Fruit fly (Drosophila melanogaster) whole organism, embryonic: Measurements from ENCODE around the gene pHCl-1.

Experiments used
- ATbp ChIP-seq: fragments of 200-800 bp; sonication (Bioruptor generic); optimal IDR thresholded peaks from 2 replicates; lab custom pipeline; 2017; ENCODE audit warnings: missing biosample characterization, mild to moderate bottlenecking, missing genetic modification characterization, missing genetic modification reagents
- Bdp1 ChIP-seq: fragments of 200-800 bp; sonication (Bioruptor generic); optimal IDR thresholded peaks from 3 replicates; lab custom pipeline; 2016; ENCODE audit warnings: missing biosample characterization, missing genetic modification characterization
- Bgb ChIP-seq: fragments of 200-800 bp; sonication (Bioruptor generic); IDR thresholded peaks from 2 replicates; pipeline ENCODE4 v1.3.6; 2022; ENCODE audit warnings: missing biosample characterization, missing genetic modification characterization; ENCODE audit not compliant: partially characterized antibody
- CG11398 ChIP-seq: fragments of 200-800 bp; sonication (Bioruptor generic); optimal IDR thresholded peaks from 2 replicates; lab custom pipeline; 2016; ENCODE audit warnings: missing biosample characterization, missing genetic modification characterization
- CG12299 ChIP-seq: fragments of 200-800 bp; sonication (Bioruptor generic); optimal IDR thresholded peaks from 2 replicates; lab custom pipeline; 2018; ENCODE audit warnings: missing biosample characterization, mild to moderate bottlenecking, missing genetic modification characterization
- CG13296 ChIP-seq: fragments of 200-800 bp; sonication (Bioruptor generic); optimal IDR thresholded peaks from 3 replicates; lab custom pipeline; 2018; ENCODE audit warnings: missing biosample characterization, mild to moderate bottlenecking, missing genetic modification characterization
- CG13624 ChIP-seq: fragments of 200-800 bp; sonication (Bioruptor generic); optimal IDR thresholded peaks from 2 replicates; lab custom pipeline; 2016; ENCODE audit warnings: missing biosample characterization, missing genetic modification characterization
- CG13775 ChIP-seq: fragments of 200-800 bp; sonication (Bioruptor generic); optimal IDR thresholded peaks from 3 replicates; lab custom pipeline; 2017; ENCODE audit warnings: missing biosample characterization, mild to moderate bottlenecking, missing genetic modification characterization
- CG14014 ChIP-seq: fragments of 200-800 bp; sonication (Bioruptor generic); IDR thresholded peaks from 2 replicates; pipeline ENCODE4 v1.3.6; 2022; ENCODE audit warnings: missing biosample characterization, missing genetic modification characterization
- CG16779 ChIP-seq: fragments of 200-800 bp; sonication (Bioruptor generic); IDR thresholded peaks from 2 replicates; pipeline ENCODE4 v1.3.6; 2022; ENCODE audit warnings: missing biosample characterization, missing genetic modification characterization
- CG16813 ChIP-seq: fragments of 200-800 bp; sonication (Bioruptor generic); IDR thresholded peaks from 3 replicates; pipeline ENCODE4 v1.3.6; 2022; ENCODE audit warnings: missing biosample characterization, missing genetic modification characterization; ENCODE audit not compliant: partially characterized antibody
- CG17328 ChIP-seq: fragments of 200-800 bp; sonication (Bioruptor generic); IDR thresholded peaks from 2 replicates; pipeline ENCODE4 v1.3.6; 2022; ENCODE audit warnings: missing biosample characterization, missing genetic modification characterization
- CG17359 ChIP-seq: fragments of 200-800 bp; sonication (Bioruptor generic); optimal IDR thresholded peaks from 3 replicates; lab custom pipeline; 2018; ENCODE audit warnings: missing biosample characterization, mild to moderate bottlenecking, missing genetic modification characterization, moderate library complexity
- CG17802 ChIP-seq: fragments of 200-800 bp; sonication (Bioruptor generic); optimal IDR thresholded peaks from 2 replicates; lab custom pipeline; 2018; ENCODE audit warnings: missing biosample characterization, mild to moderate bottlenecking, missing genetic modification characterization, moderate library complexity
- CG2889 ChIP-seq: fragments of 200-800 bp; sonication (Bioruptor generic); IDR thresholded peaks from 3 replicates; pipeline ENCODE4 v1.3.6; 2022; ENCODE audit warnings: missing biosample characterization, missing genetic modification characterization
- CG30020 ChIP-seq: fragments of 200-800 bp; optimal IDR thresholded peaks from 2 replicates; lab custom pipeline; 2019; ENCODE audit warnings: missing biosample characterization, mild to moderate bottlenecking, missing genetic modification characterization, moderate library complexity
- CG31224 ChIP-seq: fragments of 200-800 bp; sonication (Bioruptor generic); IDR thresholded peaks from 2 replicates; pipeline ENCODE4 v1.3.6; 2022; ENCODE audit warnings: missing biosample characterization, missing genetic modification characterization
- CG4328 ChIP-seq: fragments of 200-800 bp; sonication (Bioruptor generic); optimal IDR thresholded peaks from 3 replicates; lab custom pipeline; 2017; ENCODE audit warnings: missing biosample characterization, missing genetic modification reagents, missing genetic modification characterization
- CG7556 ChIP-seq: fragments of 200-800 bp; sonication (Bioruptor generic); optimal IDR thresholded peaks from 2 replicates; lab custom pipeline; 2017; ENCODE audit warnings: missing biosample characterization, mild to moderate bottlenecking, missing genetic modification characterization
- CG8290 ChIP-seq, 3 experiments: fragments of 200-800 bp; sonication (Bioruptor generic); optimal IDR thresholded peaks; 2 replicates each; lab custom pipeline; 2016 to 2019; ENCODE audit warnings: missing biosample characterization in 3 of 3, missing genetic modification characterization in 3 of 3, mild to moderate bottlenecking in 2 of 3, moderate library complexity in 1 of 3
- CG8944 ChIP-seq: fragments of 200-800 bp; sonication (Bioruptor generic); optimal IDR thresholded peaks from 3 replicates; lab custom pipeline; 2016; ENCODE audit warnings: missing biosample characterization, missing genetic modification characterization
- CG9727 ChIP-seq: fragments of 200-800 bp; sonication (Bioruptor generic); optimal IDR thresholded peaks from 3 replicates; lab custom pipeline; 2017; ENCODE audit warnings: missing biosample characterization, mild to moderate bottlenecking, missing genetic modification characterization
- Chrac-16 ChIP-seq: fragments of 200-800 bp; sonication (Bioruptor generic); optimal IDR thresholded peaks from 3 replicates; lab custom pipeline; 2016; ENCODE audit warnings: missing biosample characterization, missing genetic modification characterization
- Doc2 ChIP-seq: fragments of 200-800 bp; sonication (Bioruptor generic); IDR thresholded peaks from 2 replicates; pipeline ENCODE4 v1.3.6; 2022; ENCODE audit warnings: missing biosample characterization, missing genetic modification characterization
- HLH3B ChIP-seq: fragments of 200-800 bp; sonication (Bioruptor generic); IDR thresholded peaks from 2 replicates; pipeline ENCODE4 v1.3.6; 2022; ENCODE audit warnings: missing biosample characterization, missing genetic modification characterization
- HLH54F ChIP-seq: fragments of 200-800 bp; sonication (Bioruptor generic); optimal IDR thresholded peaks from 3 replicates; lab custom pipeline; 2016; ENCODE audit warnings: missing biosample characterization, missing genetic modification characterization
- Hmx ChIP-seq: fragments of 200-800 bp; sonication (Bioruptor generic); optimal IDR thresholded peaks from 2 replicates; lab custom pipeline; 2016; ENCODE audit warnings: missing biosample characterization, missing genetic modification characterization
- Hsf ChIP-seq: fragments of 200-800 bp; sonication (Bioruptor generic); optimal IDR thresholded peaks from 3 replicates; lab custom pipeline; 2016; ENCODE audit warnings: missing biosample characterization, missing genetic modification characterization
- Lpt ChIP-seq: fragments of >200 bp; optimal IDR thresholded peaks from 2 replicates; lab custom pipeline; 2018; ENCODE audit warnings: missing biosample characterization, missing genetic modification characterization
- Myb ChIP-seq: fragments of 200-800 bp; sonication (Bioruptor generic); optimal IDR thresholded peaks from 2 replicates; lab custom pipeline; 2016; ENCODE audit warnings: missing biosample characterization, missing genetic modification characterization
- Usf ChIP-seq: fragments of 200-800 bp; sonication (Bioruptor generic); optimal IDR thresholded peaks from 2 replicates; lab custom pipeline; 2017; ENCODE audit warnings: missing genotype, missing biosample characterization, missing genetic modification characterization
- abd-A ChIP-seq: fragments of 200-800 bp; sonication (Bioruptor generic); optimal IDR thresholded peaks from 3 replicates; lab custom pipeline; 2019; ENCODE audit warnings: missing biosample characterization, mild to moderate bottlenecking, missing genetic modification characterization, moderate library complexity
- br ChIP-seq: fragments of >200 bp; optimal IDR thresholded peaks from 2 replicates; lab custom pipeline; 2017
- bsh ChIP-seq, 2 experiments: fragments of 200-800 bp; sonication (Bioruptor generic); optimal IDR thresholded peaks; 2 replicates each; lab custom pipeline; 2017 to 2018; ENCODE audit warnings: mild to moderate bottlenecking in 2 of 2, missing biosample characterization in 2 of 2, missing genetic modification characterization in 2 of 2, moderate library complexity in 1 of 2
- crol ChIP-seq: fragments of 200-800 bp; sonication (Bioruptor generic); IDR thresholded peaks from 2 replicates; pipeline ENCODE4 v1.3.6; 2022; ENCODE audit warnings: missing biosample characterization, missing genetic modification characterization
- dm ChIP-seq: fragments of 200-800 bp; sonication (Bioruptor generic); optimal IDR thresholded peaks from 3 replicates; lab custom pipeline; 2016; ENCODE audit warnings: missing biosample characterization, missing genetic modification characterization
- gro ChIP-seq: fragments of 200-800 bp; sonication (Bioruptor generic); optimal IDR thresholded peaks from 2 replicates; lab custom pipeline; 2016; ENCODE audit warnings: missing biosample characterization, missing genetic modification characterization
- hb ChIP-seq: fragments of 200-800 bp; sonication (Bioruptor generic); IDR thresholded peaks from 3 replicates; pipeline ENCODE4 v1.3.6; 2022; ENCODE audit warnings: missing biosample characterization, missing genetic modification characterization; ENCODE audit not compliant: partially characterized antibody
- kay ChIP-seq: fragments of 200-800 bp; sonication (Bioruptor generic); optimal IDR thresholded peaks from 2 replicates; lab custom pipeline; 2016; ENCODE audit warnings: missing biosample characterization, missing genetic modification characterization
- knrl ChIP-seq: fragments of 200-800 bp; sonication (Bioruptor generic); IDR thresholded peaks from 3 replicates; pipeline ENCODE4 v1.3.6; 2022; ENCODE audit warnings: missing biosample characterization, missing genetic modification characterization; ENCODE audit not compliant: partially characterized antibody
- lilli ChIP-seq: fragments of 200-800 bp; sonication (Bioruptor generic); optimal IDR thresholded peaks from 3 replicates; lab custom pipeline; 2016; ENCODE audit warnings: missing biosample characterization, missing genetic modification characterization
- nau ChIP-seq: fragments of 200-800 bp; sonication (Bioruptor generic); optimal IDR thresholded peaks from 3 replicates; lab custom pipeline; 2017; ENCODE audit warnings: missing biosample characterization, mild to moderate bottlenecking, missing genetic modification characterization, missing genetic modification reagents
- pan ChIP-seq, 4 experiments: fragments of >200 bp in 3 of 4; fragments of 200-800 bp in 1 of 4; sonication (Bioruptor generic) in 1 of 4; optimal IDR thresholded peaks in 3 of 4; IDR thresholded peaks in 1 of 4; 2 replicates each; pipeline versions ENCODE4 v1.3.6 to Lab custom; 2017 to 2022; ENCODE audit warnings: missing biosample characterization in 2 of 4, missing genetic modification characterization in 2 of 4, mixed read lengths in 1 of 4
- peb ChIP-seq: fragments of 200-800 bp; sonication (Bioruptor generic); IDR thresholded peaks from 2 replicates; pipeline ENCODE4 v1.3.6; 2022; ENCODE audit warnings: missing biosample characterization, missing genetic modification characterization
- run ChIP-seq: fragments of 200-800 bp; sonication (Bioruptor generic); optimal IDR thresholded peaks from 3 replicates; lab custom pipeline; 2018; ENCODE audit warnings: missing biosample characterization, mild to moderate bottlenecking, missing genetic modification characterization
- sob ChIP-seq: fragments of 200-800 bp; sonication (Bioruptor generic); IDR thresholded peaks from 2 replicates; pipeline ENCODE4 v1.3.6; 2022; ENCODE audit warnings: missing biosample characterization, missing genetic modification characterization
- sqz ChIP-seq: fragments of 200-800 bp; sonication (Bioruptor generic); optimal IDR thresholded peaks from 3 replicates; lab custom pipeline; 2018; ENCODE audit warnings: missing biosample characterization, mild to moderate bottlenecking, missing genetic modification characterization
- trh ChIP-seq: fragments of 200-800 bp; sonication (Bioruptor generic); optimal IDR thresholded peaks from 2 replicates; lab custom pipeline; 2016; ENCODE audit warnings: missing biosample characterization, missing genetic modification characterization
- wdn ChIP-seq: fragments of 200-800 bp; sonication (Bioruptor generic); IDR thresholded peaks from 2 replicates; pipeline ENCODE4 v1.3.6; 2022; ENCODE audit warnings: missing biosample characterization, missing genetic modification characterization
- wek ChIP-seq: fragments of 200-800 bp; sonication (Bioruptor generic); optimal IDR thresholded peaks from 3 replicates; lab custom pipeline; 2018; ENCODE audit warnings: missing biosample characterization, mild to moderate bottlenecking, missing genetic modification characterization, moderate library complexity

pHCl-1 gene

DNA sequence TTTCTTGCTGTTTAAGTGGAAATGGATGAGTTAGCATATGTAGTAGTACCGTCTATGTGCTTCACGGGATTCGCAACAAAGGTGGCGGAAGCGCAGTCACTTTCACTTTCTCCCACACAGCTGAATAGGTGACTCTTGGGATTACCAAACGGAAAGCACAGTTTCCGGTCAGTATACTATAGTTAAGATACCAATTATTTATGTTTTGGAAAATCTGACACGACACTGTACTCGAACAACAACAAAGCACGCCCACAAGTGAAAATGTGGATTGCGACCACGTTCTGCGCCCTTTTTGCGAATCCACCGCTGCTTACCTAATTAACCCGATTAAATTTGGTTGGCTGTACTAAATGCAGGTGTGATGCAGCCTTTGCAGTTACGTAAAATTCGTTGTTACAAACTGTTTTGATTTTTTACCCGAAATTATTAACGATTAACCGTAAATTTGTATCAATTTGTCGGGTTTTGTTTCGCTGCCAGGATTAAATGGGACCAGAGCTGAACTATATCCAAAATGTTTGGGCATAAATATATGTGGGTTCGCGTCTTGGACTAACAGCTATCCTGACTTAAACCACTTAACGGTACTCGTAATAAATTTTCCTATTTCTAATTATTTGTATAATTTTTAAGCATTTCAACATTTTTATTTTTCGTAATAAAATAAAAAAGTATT is 63.8 kb downstream of the pHCl-1 start, which contains the start of gene CG18081 (continued):
- TF ChIP-seq Bgb (GFP tag; lab: Robert Waterston, UW): no peak
- peak; percentile 85 for TF ChIP-seq Myb
- peak; percentile 15 for TF ChIP-seq dm
- TF ChIP-seq Hmx (GFP tag; lab: Kevin White, UChicago): no peak
- TF ChIP-seq wek (GFP tag; lab: Kevin White, UChicago): peak; percentile 22
- no peak for TF ChIP-seq CG17359 (tag; lab: Kevin White, UChicago)
- TF ChIP-seq sqz: no peak
- TF ChIP-seq crol (GFP tag; lab: Robert Waterston, UW): no peak
- no peak for TF ChIP-seq Doc2 (GFP tag; lab: Robert Waterston, UW)
- no peak for TF ChIP-seq CG9727
- no peak for TF ChIP-seq Lpt (GFP tag; lab: Kevin White, UChicago)
- TF ChIP-seq sob (GFP tag; lab: Robert Waterston, UW): no peak
- TF ChIP-seq Chrac-16 (GFP tag; lab: Kevin White, UChicago): no peak
- no peak for TF ChIP-seq ATbp (GFP tag; lab: Kevin White, UChicago)
- TF ChIP-seq kay: no peak
- no peak for TF ChIP-seq CG31224 (GFP tag; lab: Robert Waterston, UW)
- TF ChIP-seq trh (GFP tag; lab: Kevin White, UChicago): no peak
- TF ChIP-seq CG12299 (tag; lab: Kevin White, UChicago): no peak
- TF ChIP-seq HLH3B: no peak
- no peak for TF ChIP-seq CG17802
- TF ChIP-seq abd-A (tag; lab: Kevin White, UChicago): no peak
- TF ChIP-seq CG17328: no peak
- no peak for TF ChIP-seq CG16779 (GFP tag; lab: Robert Waterston, UW)
- no peak for TF ChIP-seq CG16813 (GFP tag; lab: Robert Waterston, UW)
- TF ChIP-seq CG7556 (GFP tag; lab: Kevin White, UChicago): no peak
- TF ChIP-seq wdn (GFP tag; lab: Robert Waterston, UW): no peak
- TF ChIP-seq Hsf (GFP tag; lab: Kevin White, UChicago): no peak
- TF ChIP-seq CG2889 (GFP tag; lab: Robert Waterston, UW): no peak
- no peak for TF ChIP-seq Usf (GFP tag; lab: Kevin White, UChicago)
- TF ChIP-seq pan (optimal IDR thresholded peaks at IDR 0.05; lab: Kevin White, UChicago): no peak
- no peak for TF ChIP-seq pan (GFP tag; optimal IDR thresholded peaks at IDR 0.05 in 1 of 2, IDR thresholded peaks at IDR 0.05 in 1 of 2)
- no peak for TF ChIP-seq knrl (GFP tag; lab: Robert Waterston, UW)
- no peak for TF ChIP-seq CG4328 (GFP tag; lab: Kevin White, UChicago)
- TF ChIP-seq Bdp1 (GFP tag; lab: Kevin White, UChicago): no peak
- no peak for TF ChIP-seq run
- no peak for TF ChIP-seq peb (GFP tag; lab: Robert Waterston, UW)
- no peak for TF ChIP-seq CG8290 (GFP tag; optimal IDR thresholded peaks at IDR 0.05; lab: Kevin White, UChicago)
- TF ChIP-seq CG8290 (tag; optimal IDR thresholded peaks at IDR 0.05; lab: Kevin White, UChicago): peak in 1 of 2 experiments; percentile 62
- no peak for TF ChIP-seq br (lab: Kevin White, UChicago)
- no peak for TF ChIP-seq hb (GFP tag; lab: Robert Waterston, UW)
- TF ChIP-seq CG8944: no peak
- TF ChIP-seq bsh (GFP tag; optimal IDR thresholded peaks at IDR 0.05; lab: Kevin White, UChicago): no peak
- peak; percentile 34 for TF ChIP-seq CG30020 (tag; lab: Kevin White, UChicago)
- no peak for TF ChIP-seq HLH54F (GFP tag; lab: Kevin White, UChicago)
- TF ChIP-seq CG11398: no peak
- no peak for TF ChIP-seq CG13296 (GFP tag; lab: Kevin White, UChicago)
- TF ChIP-seq CG13775 (GFP tag; lab: Kevin White, UChicago): no peak
- TF ChIP-seq gro (GFP tag; lab: Kevin White, UChicago): peak; percentile 58
- TF ChIP-seq lilli (GFP tag; lab: Kevin White, UChicago): no peak
- TF ChIP-seq CG13624: no peak
- no peak for TF ChIP-seq nau (GFP tag; lab: Kevin White, UChicago)
- no peak for TF ChIP-seq CG14014 (GFP tag; lab: Robert Waterston, UW)
